Worm (Caenorhabditis elegans): ENCODE results near the gene set-1.

Gene set-1

DNA sequence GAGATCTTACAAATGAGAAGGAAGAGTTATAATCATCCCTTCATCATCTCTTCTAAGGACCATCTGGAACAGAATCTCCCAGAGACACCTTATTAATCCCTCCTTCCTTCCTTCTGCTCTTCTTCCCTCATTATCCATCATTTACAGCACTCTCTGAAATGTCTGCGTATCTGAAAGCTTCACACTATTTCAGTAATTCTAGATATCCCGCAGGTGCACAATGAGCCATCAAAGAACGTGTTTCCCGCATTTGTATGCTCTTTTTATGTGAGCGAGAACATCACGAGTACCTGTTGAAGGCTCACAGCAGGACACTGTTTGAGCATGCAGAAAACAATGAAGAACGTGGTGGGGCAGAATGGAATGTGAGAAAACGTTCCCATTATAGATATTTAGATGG lies 24.2 kb upstream of the set-1 start:
- TF ChIP-seq rnt-1 (tag; optimal IDR thresholded peaks at IDR 0.05): no peak
- no peak for TF ChIP-seq lin-11 (tag; optimal IDR thresholded peaks at IDR 0.05)
- no peak for TF ChIP-seq nhr-11 (tag; optimal IDR thresholded peaks at IDR 0.05)
- TF ChIP-seq hlh-13 (GFP tag; optimal IDR thresholded peaks at IDR 0.05): no peak
- TF ChIP-seq ref-2 (tag; optimal IDR thresholded peaks at IDR 0.05): peak; percentile 71

DNA sequence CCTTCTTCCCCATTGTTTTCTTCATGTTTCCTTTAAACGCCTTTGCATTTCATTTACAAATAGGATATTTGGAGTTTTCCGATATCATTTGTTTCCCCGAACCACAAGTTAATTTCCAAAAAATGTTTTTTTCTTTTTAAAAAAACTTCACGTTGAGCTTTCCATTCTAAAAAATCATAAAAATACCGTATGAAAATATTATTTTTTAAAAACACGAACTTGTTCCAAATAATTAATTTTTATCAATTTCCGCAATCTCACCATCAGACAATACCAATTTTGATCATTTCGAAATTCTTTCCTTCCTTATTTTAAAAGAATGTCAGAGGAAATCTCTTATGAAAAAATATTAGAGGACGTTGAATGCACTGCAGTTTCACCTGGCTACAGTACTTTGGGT lies 19.3 kb upstream of the set-1 start, which contains the start of gene wht-6:
Gene wht-6 (plus strand): TSS at position 301 of the 400 bp plus-strand sequence.
- TF ChIP-seq elt-2 (tag; optimal IDR thresholded peaks at IDR 0.05) (no peak), hlh-15 (tag; optimal IDR thresholded peaks at IDR 0.05) (no peak), eyg-1 (tag; optimal IDR thresholded peaks at IDR 0.05) (no peak), K02D7.2 (tag; optimal IDR thresholded peaks at IDR 0.05) (no peak), hlh-6 (tag; optimal IDR thresholded peaks at IDR 0.05) (no peak), fkh-6 (tag; optimal IDR thresholded peaks at IDR 0.05) (no peak), elt-4 (tag; optimal IDR thresholded peaks at IDR 0.05) (no peak), fax-1 (tag; optimal IDR thresholded peaks at IDR 0.05) (no peak), C38D4.7 (GFP tag; optimal IDR thresholded peaks at IDR 0.05) (no peak), sdc-2 (tag; optimal IDR thresholded peaks at IDR 0.05) (no peak), pat-9 (tag; optimal IDR thresholded peaks at IDR 0.05) (no peak), hlh-30 (tag; optimal IDR thresholded peaks at IDR 0.05; ENCODE audit: insufficient read depth) (no peak)

DNA sequence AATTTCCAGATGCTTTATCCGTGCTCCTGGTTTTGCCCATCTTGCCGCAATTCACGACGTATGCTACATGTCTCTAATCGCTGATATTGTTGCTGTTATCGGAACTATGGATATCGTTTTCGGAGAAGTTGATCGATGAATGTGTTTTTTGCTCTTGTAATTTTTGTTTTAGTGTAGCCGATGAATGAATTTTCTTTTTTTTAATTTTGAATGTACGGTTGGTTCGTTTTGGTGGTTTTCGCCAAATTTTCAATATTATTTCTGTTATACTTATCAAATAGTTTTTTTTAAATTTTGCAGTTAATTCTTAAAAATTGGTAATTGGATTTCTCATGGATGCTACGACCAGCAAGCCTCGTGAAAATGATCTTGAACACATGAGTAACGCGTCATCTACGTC lies 14.8 kb upstream of the set-1 start, which contains the start of gene T26A5.2:
Gene T26A5.2 (plus strand): TSS at position 301 of the 400 bp plus-strand sequence.
- TF ChIP-seq pat-9 (tag; optimal IDR thresholded peaks at IDR 0.05) (no peak), sox-2 (GFP tag; IDR thresholded peaks at IDR 0.05) (no peak), K09A11.1 (tag; optimal IDR thresholded peaks at IDR 0.05; ENCODE audit: insufficient read depth) (no peak), ceh-24 (tag; optimal IDR thresholded peaks at IDR 0.05) (no peak), pha-2 (tag; optimal IDR thresholded peaks at IDR 0.05) (no peak), ceh-18 (tag; optimal IDR thresholded peaks at IDR 0.05) (no peak), pax-1 (tag; optimal IDR thresholded peaks at IDR 0.05) (no peak), eyg-1 (tag; optimal IDR thresholded peaks at IDR 0.05) (no peak), sdc-2 (tag; optimal IDR thresholded peaks at IDR 0.05) (no peak), fkh-6 (tag; optimal IDR thresholded peaks at IDR 0.05) (no peak), dve-1 (tag; optimal IDR thresholded peaks at IDR 0.05) (no peak), npax-4 (tag; optimal IDR thresholded peaks at IDR 0.05) (no peak), ceh-6 (GFP tag; optimal IDR thresholded peaks at IDR 0.05) (no peak), unc-42 (tag; optimal IDR thresholded peaks at IDR 0.05) (no peak)

DNA sequence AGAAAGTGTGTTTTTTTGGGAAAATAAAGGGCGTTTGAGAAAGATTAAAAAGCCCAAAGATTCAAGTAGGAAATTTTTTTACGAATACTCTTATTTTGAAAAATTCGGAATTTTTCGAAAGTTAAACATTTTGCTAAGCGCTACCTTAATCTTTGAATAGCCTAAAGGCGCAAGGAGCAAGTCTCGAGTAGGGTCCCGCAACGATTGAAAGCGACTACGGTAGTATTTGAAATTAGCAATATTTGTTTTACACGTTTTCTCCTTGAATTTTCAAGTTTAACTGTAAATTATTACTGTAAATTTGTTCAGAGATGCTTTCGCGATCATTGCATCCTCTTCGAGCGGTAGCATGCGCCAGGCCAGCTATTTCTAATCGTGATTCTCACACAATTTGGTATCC lies 12.7 kb upstream of the set-1 start, which contains the start of gene nduf-2.2:
Gene nduf-2.2 (plus strand): TSS at position 310 of the 400 bp plus-strand sequence.
- TF ChIP-seq ceh-34 (tag; optimal IDR thresholded peaks at IDR 0.05): no peak
- TF ChIP-seq nfya-1 (tag; optimal IDR thresholded peaks at IDR 0.05): no peak
- no peak for TF ChIP-seq mec-3 (tag; optimal IDR thresholded peaks at IDR 0.05; ENCODE audit: borderline replicate concordance)
- no peak for TF ChIP-seq ceh-31 (tag; optimal IDR thresholded peaks at IDR 0.05)
- no peak for TF ChIP-seq ceh-48 (tag; optimal IDR thresholded peaks at IDR 0.05)
- no peak for TF ChIP-seq dve-1 (tag; optimal IDR thresholded peaks at IDR 0.05)
- TF ChIP-seq pha-4 (tag; optimal IDR thresholded peaks at IDR 0.05): no peak
- TF ChIP-seq lim-6 (tag; optimal IDR thresholded peaks at IDR 0.05): no peak
- no peak for TF ChIP-seq madf-2 (tag; optimal IDR thresholded peaks at IDR 0.05)
- TF ChIP-seq fkh-6 (tag; optimal IDR thresholded peaks at IDR 0.05): no peak
- TF ChIP-seq ttx-3 (tag; optimal IDR thresholded peaks at IDR 0.05): no peak
- no peak for TF ChIP-seq tbx-2 (tag; optimal IDR thresholded peaks at IDR 0.05)
- no peak for TF ChIP-seq fkh-10 (GFP tag; optimal IDR thresholded peaks at IDR 0.05)
